Fruit fly (Drosophila melanogaster) whole organism, adult: ENCODE measurements around the gene hwt.

ENCODE experiments used
- CG12768 ChIP-seq: fragments of 200-800 bp; sonication (Bioruptor generic); optimal IDR thresholded peaks from 2 replicates; lab custom pipeline; 2017; ENCODE audit warnings: missing biosample characterization, missing genetic modification characterization, mild to moderate bottlenecking, moderate library complexity, missing genetic modification reagents
- CG1620 ChIP-seq: fragments of 200-800 bp; sonication (Bioruptor generic); optimal IDR thresholded peaks from 2 replicates; lab custom pipeline; 2016; ENCODE audit warnings: missing biosample characterization, missing genetic modification characterization
- Hr96 ChIP-seq: fragments of 200-800 bp; sonication (Bioruptor generic); optimal IDR thresholded peaks from 2 replicates; lab custom pipeline; 2016; ENCODE audit warnings: missing biosample characterization, missing genetic modification characterization
- cic ChIP-seq: fragments of 200-800 bp; sonication (Bioruptor generic); optimal IDR thresholded peaks from 2 replicates; lab custom pipeline; 2017; ENCODE audit warnings: missing biosample characterization, mild to moderate bottlenecking, missing genetic modification characterization, moderate library complexity
- kay ChIP-seq: fragments of 200-800 bp; sonication (Bioruptor generic); peaks from one replicate; lab custom pipeline; 2016; ENCODE audit warnings: missing biosample characterization, missing genetic modification characterization, borderline replicate concordance
- pad ChIP-seq: fragments of 200-800 bp; sonication (Bioruptor generic); optimal IDR thresholded peaks from 3 replicates; lab custom pipeline; 2017; ENCODE audit warnings: missing biosample characterization, missing genetic modification characterization, mild to moderate bottlenecking, moderate library complexity, missing genetic modification reagents

DNA sequence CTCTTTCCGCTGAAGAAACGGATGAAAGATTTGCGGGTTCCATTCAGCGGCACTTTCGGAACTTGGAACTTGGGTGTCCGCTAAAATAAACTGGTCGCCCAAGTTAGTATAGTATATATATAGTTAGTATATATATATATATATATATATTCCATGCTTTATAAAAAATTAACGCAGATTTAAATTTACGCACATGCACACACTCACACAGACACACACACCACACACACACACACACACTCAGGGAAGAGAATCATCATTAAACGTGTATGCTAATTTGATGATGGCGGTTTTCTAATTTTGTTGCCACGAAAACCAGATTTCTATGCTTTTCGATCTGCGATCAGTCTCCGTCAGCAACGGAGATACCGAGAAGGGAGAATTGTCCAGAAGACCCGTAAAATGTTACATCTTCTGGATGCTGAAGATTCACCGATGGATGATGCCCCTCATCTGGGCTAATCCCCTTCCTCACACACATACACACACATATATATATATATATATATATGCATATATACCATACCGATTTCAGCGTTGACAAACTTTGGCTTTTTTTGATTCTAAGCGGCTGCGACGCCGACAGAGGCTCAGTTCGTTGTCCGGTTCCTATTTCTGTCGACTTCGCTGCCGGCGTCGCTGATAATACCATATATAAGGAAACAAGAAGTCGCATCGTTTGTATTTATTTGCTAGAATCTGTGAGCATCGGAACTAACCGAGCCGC lies 81.8 kb downstream of the hwt start, which contains the start of gene Cpr11A:
- TF ChIP-seq Hr96 (GFP tag; lab: Kevin White, UChicago), result no peak
- TF ChIP-seq pad (GFP tag; lab: Kevin White, UChicago), result no peak
- no peak for TF ChIP-seq CG12768 (GFP tag; lab: Kevin White, UChicago)
- TF ChIP-seq kay (GFP tag; lab: Kevin White, UChicago), result no peak
- no peak for TF ChIP-seq CG1620 (GFP tag; lab: Kevin White, UChicago)
- no peak for TF ChIP-seq cic (GFP tag; lab: Kevin White, UChicago)
